Fruit fly (Drosophila melanogaster): ENCODE results near the gene sno.
"Not testable (repeated sequence)": the region's sequence is repeated elsewhere in the genome, so short reads cannot be mapped to it uniquely, and the experiment has no call there.

Gene sno

DNA sequence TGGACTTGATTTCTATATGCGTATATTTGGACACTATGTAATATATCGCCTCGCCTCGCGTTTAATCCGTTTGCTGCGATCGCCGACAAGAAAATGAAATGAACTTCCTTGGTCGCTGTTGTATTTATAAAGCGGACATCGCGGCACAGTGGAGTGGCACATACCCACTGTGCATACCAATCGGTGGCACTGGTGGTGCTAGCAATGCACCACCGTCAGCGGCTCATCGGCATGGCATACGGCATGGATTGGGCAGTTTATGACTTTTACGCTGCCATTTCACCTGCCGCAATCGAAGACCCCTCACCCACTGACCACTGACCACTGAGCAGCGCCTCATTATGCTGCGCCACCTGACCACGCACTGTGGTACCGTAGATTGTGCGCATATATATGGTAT lies 19.7 kb downstream of the sno start, which contains the start of gene CG12723:
CG12723 (minus strand) TSS at position 101 of the 400 bp plus-strand sequence.
- TF ChIP-seq toe (GFP tag; optimal IDR thresholded peaks at IDR 0.05) (no peak), kay (GFP tag; ENCODE audit: borderline replicate concordance) (no peak), cic (GFP tag; optimal IDR thresholded peaks at IDR 0.05) (no peak), tj (GFP tag; optimal IDR thresholded peaks at IDR 0.05) (no peak), Hr96 (GFP tag; optimal IDR thresholded peaks at IDR 0.05) (no peak), CG33017 (tag; optimal IDR thresholded peaks at IDR 0.05) (no peak), pad (GFP tag; optimal IDR thresholded peaks at IDR 0.05) (no peak), CG11617 (GFP tag; optimal IDR thresholded peaks at IDR 0.05) (no peak), CG7045 (GFP tag; optimal IDR thresholded peaks at IDR 0.05) (no peak), Mnt (GFP tag; optimal IDR thresholded peaks at IDR 0.05) (no peak), Clk (GFP tag; optimal IDR thresholded peaks at IDR 0.05) (no peak), ovo (GFP tag; optimal IDR thresholded peaks at IDR 0.05) (no peak), CG7101 (tag; optimal IDR thresholded peaks at IDR 0.05) (no peak), CG5204 (GFP tag; optimal IDR thresholded peaks at IDR 0.05) (no peak), CG1620 (GFP tag; optimal IDR thresholded peaks at IDR 0.05) (no peak), bab1 (GFP tag; optimal IDR thresholded peaks at IDR 0.05) (no peak), Crg-1 (GFP tag; optimal IDR thresholded peaks at IDR 0.05) (no peak)

DNA sequence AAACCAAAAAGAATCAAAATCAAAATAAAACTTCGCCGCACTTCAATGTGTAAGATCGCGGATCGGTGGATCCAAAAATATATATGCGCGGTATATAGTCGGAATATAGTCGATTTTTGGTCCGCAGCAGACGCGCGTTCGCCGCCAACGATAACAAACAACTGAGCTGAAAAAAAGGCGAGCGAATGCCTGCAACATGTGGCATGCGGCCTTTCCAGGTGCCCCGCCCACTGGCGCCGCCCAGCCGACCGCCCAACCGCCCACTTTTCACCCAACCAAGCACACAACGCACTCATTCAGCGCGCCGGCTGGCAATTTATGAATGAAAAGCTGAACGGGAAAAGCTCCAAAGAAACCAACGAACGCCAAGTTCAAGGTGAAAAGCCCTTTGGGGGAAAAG lies 22.4 kb downstream of the sno start, which contains the start of gene Lgr4:
Lgr4 (minus strand) TSS at position 133 of the 400 bp plus-strand sequence.
- no peak for TF ChIP-seq CG7101 (tag; optimal IDR thresholded peaks at IDR 0.05)
- TF ChIP-seq CG11617 (GFP tag; optimal IDR thresholded peaks at IDR 0.05), result no peak
- TF ChIP-seq cic (GFP tag; optimal IDR thresholded peaks at IDR 0.05), result peak; percentile 40

DNA sequence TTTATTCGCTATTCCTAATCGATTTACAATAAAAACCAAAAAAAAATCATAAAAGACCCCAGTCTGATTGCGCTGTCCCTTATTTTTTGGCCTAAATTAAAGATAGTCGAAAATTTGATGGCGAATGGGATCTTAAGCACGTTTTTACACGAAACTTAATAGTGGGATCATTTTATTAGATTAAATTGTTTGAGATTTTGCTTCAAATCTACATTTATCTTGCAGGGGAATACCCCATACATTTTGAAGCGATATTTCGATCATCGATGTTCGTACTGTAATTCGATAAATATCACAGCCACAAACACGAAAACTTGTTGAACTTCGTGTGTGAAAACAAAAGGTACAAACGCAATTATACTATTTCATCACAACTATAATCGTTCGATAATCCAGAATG lies 27.3 kb downstream of the sno start, which contains the start of gene CG32641:
CG32641 (plus strand) TSS at position 301 of the 400 bp plus-strand sequence.
- TF ChIP-seq Mnt (GFP tag; optimal IDR thresholded peaks at IDR 0.05); CG7101 (tag; optimal IDR thresholded peaks at IDR 0.05); bab1 (GFP tag; optimal IDR thresholded peaks at IDR 0.05): not testable (repeated sequence)

DNA sequence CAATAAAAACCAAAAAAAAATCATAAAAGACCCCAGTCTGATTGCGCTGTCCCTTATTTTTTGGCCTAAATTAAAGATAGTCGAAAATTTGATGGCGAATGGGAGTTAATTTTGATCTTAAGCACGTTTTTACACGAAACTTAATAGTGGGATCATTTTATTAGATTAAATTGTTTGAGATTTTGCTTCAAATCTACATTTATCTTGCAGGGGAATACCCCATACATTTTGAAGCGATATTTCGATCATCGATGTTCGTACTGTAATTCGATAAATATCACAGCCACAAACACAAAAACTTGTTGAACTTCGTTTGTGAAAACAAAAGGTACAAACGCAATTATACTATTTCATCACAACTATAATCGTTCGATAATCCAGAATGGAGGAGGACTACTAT lies 33.8 kb downstream of the sno start, which contains the start of gene CG32640:
CG32640 (plus strand) TSS at position 286 of the 400 bp plus-strand sequence.
- TF ChIP-seq pad, bab1, CG12768 (GFP tag; optimal IDR thresholded peaks at IDR 0.05): not testable (repeated sequence)

DNA sequence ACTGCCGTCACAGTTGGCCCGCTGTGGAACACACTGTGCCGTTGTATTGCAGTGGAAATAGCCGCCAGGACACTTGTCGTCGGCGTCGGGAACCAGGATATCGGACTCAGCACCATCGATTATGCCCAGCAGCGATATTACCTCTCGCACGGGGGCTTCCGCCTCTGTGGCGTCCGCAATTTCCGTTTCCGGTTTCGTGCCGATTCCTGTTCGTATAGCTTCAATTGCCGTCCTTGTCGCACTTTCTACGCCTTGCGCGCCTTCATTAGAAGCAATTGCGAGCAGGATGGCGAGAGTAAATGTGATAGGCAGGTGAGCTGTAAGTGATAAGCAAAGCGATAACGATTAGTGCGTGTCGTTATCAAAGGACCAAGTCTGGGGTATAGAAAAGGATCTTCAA lies 38.6 kb downstream of the sno start:
- TF ChIP-seq cnc (optimal IDR thresholded peaks at IDR 0.05), result no peak
- no peak for TF ChIP-seq CG1620 (GFP tag; optimal IDR thresholded peaks at IDR 0.05)
- no peak for TF ChIP-seq CG33017 (tag; optimal IDR thresholded peaks at IDR 0.05)
- no peak for TF ChIP-seq Clk (GFP tag; optimal IDR thresholded peaks at IDR 0.05)
- TF ChIP-seq CG7045 (GFP tag; optimal IDR thresholded peaks at IDR 0.05), result no peak
- no peak for TF ChIP-seq kay (GFP tag; ENCODE audit: borderline replicate concordance)
- TF ChIP-seq cic (GFP tag; optimal IDR thresholded peaks at IDR 0.05), result no peak
- TF ChIP-seq bab1 (GFP tag; optimal IDR thresholded peaks at IDR 0.05), result no peak
- no peak for TF ChIP-seq Crg-1 (GFP tag; optimal IDR thresholded peaks at IDR 0.05)

DNA sequence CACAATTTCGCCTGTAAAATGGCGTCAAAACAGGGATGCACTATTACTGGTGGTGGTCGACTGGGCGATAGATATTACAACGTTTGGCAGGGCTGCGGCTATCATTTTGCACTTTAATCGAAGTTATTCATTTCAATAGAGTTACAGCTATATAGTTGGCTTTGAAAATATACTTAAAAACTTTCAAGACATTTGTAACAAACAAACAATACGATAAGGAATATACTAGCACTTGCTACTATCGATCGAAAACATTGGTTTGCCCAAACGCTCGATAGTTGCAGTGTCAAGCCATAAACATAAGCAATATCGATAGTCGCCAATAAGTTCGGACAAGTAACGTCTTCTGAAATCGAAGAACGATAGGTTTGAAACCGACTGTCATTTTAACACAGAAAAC lies 52.0 kb downstream of the sno start, which contains the start of the genes Bap60 and CG12096:
Bap60 (minus strand) TSS at position 28 of the 400 bp plus-strand sequence.
CG12096 (plus strand) TSS at position 124 of the 400 bp plus-strand sequence.
- TF ChIP-seq tj (GFP tag; optimal IDR thresholded peaks at IDR 0.05) (peak; percentile 68), CG33017 (tag; optimal IDR thresholded peaks at IDR 0.05) (peak; percentile 32), ovo (GFP tag; optimal IDR thresholded peaks at IDR 0.05) (peak; percentile 73), CG5204 (GFP tag; optimal IDR thresholded peaks at IDR 0.05) (peak; percentile 71), cnc (optimal IDR thresholded peaks at IDR 0.05) (no peak), kay (GFP tag; ENCODE audit: borderline replicate concordance) (no peak), Mnt (GFP tag; optimal IDR thresholded peaks at IDR 0.05) (peak; percentile 78), CG11617 (GFP tag; optimal IDR thresholded peaks at IDR 0.05) (peak; percentile 78), pad (GFP tag; optimal IDR thresholded peaks at IDR 0.05) (peak; percentile 70), cic (GFP tag; optimal IDR thresholded peaks at IDR 0.05) (no peak), CG7045 (GFP tag; optimal IDR thresholded peaks at IDR 0.05) (peak; percentile 56), toe (GFP tag; optimal IDR thresholded peaks at IDR 0.05) (peak; percentile 81), CG1620 (GFP tag; optimal IDR thresholded peaks at IDR 0.05) (peak; percentile 77), Hr96 (GFP tag; optimal IDR thresholded peaks at IDR 0.05) (peak; percentile 91), Clk (GFP tag; optimal IDR thresholded peaks at IDR 0.05) (peak; percentile 33), CG12768 (GFP tag; optimal IDR thresholded peaks at IDR 0.05) (peak; percentile 7), bab1 (GFP tag; optimal IDR thresholded peaks at IDR 0.05) (peak; percentile 91), CG14711 (tag; optimal IDR thresholded peaks at IDR 0.05) (peak; percentile 69), CG7101 (tag; optimal IDR thresholded peaks at IDR 0.05) (peak; percentile 82), Crg-1 (GFP tag; optimal IDR thresholded peaks at IDR 0.05) (peak; percentile 55)

DNA sequence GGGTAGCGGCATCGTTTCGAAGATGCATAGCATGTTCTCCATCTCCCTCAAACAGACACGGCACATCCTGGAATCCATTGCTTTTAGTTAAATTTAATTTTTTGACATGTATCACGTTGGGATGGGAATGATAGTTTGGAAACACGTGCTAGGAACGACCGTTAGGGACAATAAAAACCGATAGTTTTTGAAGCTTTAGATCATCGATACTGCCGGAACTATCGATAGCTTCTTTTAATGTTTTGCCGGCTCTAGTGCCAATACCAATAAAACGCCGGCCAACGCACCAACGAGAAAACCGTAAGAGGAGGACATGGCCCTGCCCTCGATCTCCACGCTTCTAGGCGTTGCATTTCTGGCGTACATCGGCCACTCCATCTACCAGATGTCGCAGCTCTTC lies 56.7 kb downstream of the sno start, which contains the start of the genes CG4318 and CG4332:
CG4318 (minus strand) TSS at position 142 of the 400 bp plus-strand sequence.
CG4332 (plus strand) TSS at position 256 of the 400 bp plus-strand sequence.
- no peak for TF ChIP-seq CG12768 (GFP tag; optimal IDR thresholded peaks at IDR 0.05)
- no peak for TF ChIP-seq CG11617 (GFP tag; optimal IDR thresholded peaks at IDR 0.05)
- peak; percentile 58 for TF ChIP-seq bab1 (GFP tag; optimal IDR thresholded peaks at IDR 0.05)
- TF ChIP-seq Mnt (GFP tag; optimal IDR thresholded peaks at IDR 0.05), result peak; percentile 66
- no peak for TF ChIP-seq CG7045 (GFP tag; optimal IDR thresholded peaks at IDR 0.05)
- no peak for TF ChIP-seq kay (GFP tag; ENCODE audit: borderline replicate concordance)
- no peak for TF ChIP-seq ovo (GFP tag; optimal IDR thresholded peaks at IDR 0.05)
- TF ChIP-seq cic (GFP tag; optimal IDR thresholded peaks at IDR 0.05), result no peak
- no peak for TF ChIP-seq Clk (GFP tag; optimal IDR thresholded peaks at IDR 0.05)
- no peak for TF ChIP-seq tj (GFP tag; optimal IDR thresholded peaks at IDR 0.05)
- TF ChIP-seq toe (GFP tag; optimal IDR thresholded peaks at IDR 0.05), result no peak
- TF ChIP-seq CG14711 (tag; optimal IDR thresholded peaks at IDR 0.05), result no peak
- TF ChIP-seq Crg-1 (GFP tag; optimal IDR thresholded peaks at IDR 0.05), result no peak
- TF ChIP-seq Hr96 (GFP tag; optimal IDR thresholded peaks at IDR 0.05), result no peak
- no peak for TF ChIP-seq CG7101 (tag; optimal IDR thresholded peaks at IDR 0.05)
- TF ChIP-seq pad (GFP tag; optimal IDR thresholded peaks at IDR 0.05), result no peak

All from whole organism, adult.